Worm (Caenorhabditis elegans) whole organism, L2 larva: ENCODE results near the gene catp-2.

Experiments
- egl-27 ChIP-seq: sonication (generic microtip); optimal IDR thresholded peaks from 3 replicates; lab custom pipeline; 2017; ENCODE audit warnings: missing biosample characterization, missing genetic modification reagents, missing genetic modification characterization
- elt-1 ChIP-seq: fragments of 150-350 bp; optimal IDR thresholded peaks from 2 replicates; lab custom pipeline; 2014; ENCODE audit warnings: missing biosample characterization, missing genetic modification characterization
- elt-3 ChIP-seq: sonication (generic microtip); optimal IDR thresholded peaks from 2 replicates; lab custom pipeline; 2017; ENCODE audit warnings: missing biosample characterization, missing genetic modification characterization
- mab-5 ChIP-seq: fragments of 150-350 bp; optimal IDR thresholded peaks from 2 replicates; lab custom pipeline; 2014; ENCODE audit warnings: missing biosample characterization, missing genetic modification characterization
- mdl-1 ChIP-seq, 2 experiments: fragments of 150-350 bp in 1 of 2; sonication (generic microtip) in 1 of 2; optimal IDR thresholded peaks; 2 replicates each; lab custom pipeline; 2017; ENCODE audit warnings: missing biosample characterization in 2 of 2, missing genetic modification characterization in 2 of 2
- nhr-11 ChIP-seq: fragments of 150-350 bp; optimal IDR thresholded peaks from 2 replicates; lab custom pipeline; 2014; ENCODE audit warnings: missing biosample characterization, missing genetic modification characterization
- nhr-23 ChIP-seq: fragments of 150-350 bp; optimal IDR thresholded peaks from 2 replicates; lab custom pipeline; 2014; ENCODE audit warnings: missing biosample characterization, missing genetic modification reagents, missing genetic modification characterization
- nhr-77 ChIP-seq: fragments of 150-350 bp; optimal IDR thresholded peaks from 2 replicates; lab custom pipeline; 2014; ENCODE audit warnings: missing biosample characterization, missing genetic modification characterization
- peb-1 ChIP-seq: fragments of 150-350 bp; optimal IDR thresholded peaks from 2 replicates; lab custom pipeline; 2014; ENCODE audit warnings: missing biosample characterization, missing genetic modification characterization
- skn-1 ChIP-seq: sonication (generic microtip); optimal IDR thresholded peaks from 2 replicates; lab custom pipeline; 2017; ENCODE audit warnings: missing biosample characterization, missing genetic modification characterization
- snpc-4 ChIP-seq: fragments of 150-350 bp; optimal IDR thresholded peaks from 2 replicates; lab custom pipeline; 2014; ENCODE audit warnings: missing biosample characterization, missing genetic modification characterization
- zag-1 ChIP-seq: fragments of 150-350 bp; optimal IDR thresholded peaks from 2 replicates; lab custom pipeline; 2014; ENCODE audit warnings: missing biosample characterization, missing genetic modification characterization
- ztf-11 ChIP-seq: sonication (generic microtip); optimal IDR thresholded peaks from 2 replicates; lab custom pipeline; 2017; ENCODE audit warnings: missing biosample characterization, missing genetic modification characterization

DNA sequence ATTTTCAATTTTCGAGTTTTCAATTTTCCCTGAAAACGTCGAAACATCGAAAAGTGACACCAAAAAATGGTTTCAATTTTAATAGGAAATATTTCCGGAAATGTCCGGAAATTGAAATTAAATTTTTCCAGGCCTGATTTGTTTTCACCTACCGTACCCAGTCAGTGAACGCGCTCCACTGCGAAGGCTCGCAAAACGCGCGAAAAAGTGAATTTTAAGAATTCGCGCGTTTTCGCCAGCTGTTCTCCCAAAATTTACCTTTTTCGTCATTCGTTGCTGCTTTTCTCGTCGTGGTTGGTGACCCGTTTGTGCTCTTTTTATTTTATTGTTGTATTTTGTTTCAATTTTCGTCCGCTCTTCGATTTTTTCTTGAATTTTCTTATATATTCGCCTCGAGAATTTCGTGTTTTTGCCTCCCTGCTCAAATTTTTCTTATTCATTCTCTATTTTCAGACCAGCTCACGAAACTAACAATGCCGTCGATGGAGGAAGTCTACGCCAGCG is 44.5 kb upstream of the catp-2 start, which contains the start of gene T19H12.2:
- TF ChIP-seq peb-1 (tag; lab: Kevin White, UChicago), result no peak
- no peak for TF ChIP-seq elt-1 (tag; lab: Kevin White, UChicago)
- TF ChIP-seq elt-3 (tag; lab: Kevin White, UChicago), result no peak
- no peak for TF ChIP-seq ztf-11
- no peak for TF ChIP-seq egl-27 (tag; lab: Kevin White, UChicago)
- TF ChIP-seq zag-1 (tag; lab: Kevin White, UChicago), result no peak
- no peak for TF ChIP-seq nhr-11 (tag; lab: Kevin White, UChicago)
- no peak for TF ChIP-seq nhr-23 (tag; lab: Kevin White, UChicago)
- no peak for TF ChIP-seq snpc-4 (tag; lab: Kevin White, UChicago)
- TF ChIP-seq mdl-1 (tag; optimal IDR thresholded peaks at IDR 0.05; lab: Kevin White, UChicago), result no peak
- no peak for TF ChIP-seq mab-5
- TF ChIP-seq skn-1 (tag; lab: Kevin White, UChicago), result no peak
- TF ChIP-seq nhr-77 (tag; lab: Kevin White, UChicago), result no peak
